Fruit fly (Drosophila melanogaster) whole organism, embryonic: ENCODE measurements around the gene CG17187.
A peak's percentile ranks its signal among the peaks of the same experiment; 100 is the strongest.

Experiments
- BEAF-32 ChIP-seq: fragments of 200-800 bp; sonication (Bioruptor generic); optimal IDR thresholded peaks from 3 replicates; lab custom pipeline; 2017; ENCODE audit warnings: missing biosample characterization, missing genetic modification characterization, mild to moderate bottlenecking, moderate library complexity, missing genetic modification reagents
- Bgb ChIP-seq: fragments of 200-800 bp; sonication (Bioruptor generic); IDR thresholded peaks from 2 replicates; pipeline ENCODE4 v1.3.6; 2022; ENCODE audit warnings: missing biosample characterization, missing genetic modification characterization; ENCODE audit not compliant: partially characterized antibody
- CG11398 ChIP-seq: fragments of 200-800 bp; sonication (Bioruptor generic); optimal IDR thresholded peaks from 2 replicates; lab custom pipeline; 2016; ENCODE audit warnings: missing biosample characterization, missing genetic modification characterization
- CG12236 ChIP-seq: fragments of 200-800 bp; sonication (Bioruptor generic); optimal IDR thresholded peaks from 2 replicates; lab custom pipeline; 2016; ENCODE audit warnings: missing biosample characterization, missing genetic modification characterization
- CG13123 ChIP-seq: fragments of 200-800 bp; sonication (Bioruptor generic); optimal IDR thresholded peaks from 2 replicates; lab custom pipeline; 2016; ENCODE audit warnings: missing biosample characterization, missing genetic modification characterization
- CG14710 ChIP-seq: fragments of 200-800 bp; sonication (Bioruptor generic); optimal IDR thresholded peaks from 3 replicates; lab custom pipeline; 2019; ENCODE audit warnings: missing biosample characterization, mild to moderate bottlenecking, missing genetic modification characterization, moderate library complexity
- CG15514 ChIP-seq: fragments of 200-800 bp; sonication (Bioruptor generic); optimal IDR thresholded peaks from 3 replicates; lab custom pipeline; 2017; ENCODE audit warnings: missing biosample characterization, missing genetic modification characterization, mild to moderate bottlenecking, moderate library complexity, missing genetic modification reagents
- CG16779 ChIP-seq: fragments of 200-800 bp; sonication (Bioruptor generic); IDR thresholded peaks from 2 replicates; pipeline ENCODE4 v1.3.6; 2022; ENCODE audit warnings: missing biosample characterization, missing genetic modification characterization
- CG1792 ChIP-seq: fragments of 200-800 bp; sonication (Bioruptor generic); optimal IDR thresholded peaks from 2 replicates; lab custom pipeline; 2016; ENCODE audit warnings: missing biosample characterization, missing genetic modification characterization
- CG2116 ChIP-seq: fragments of 200-800 bp; sonication (Bioruptor generic); optimal IDR thresholded peaks from 3 replicates; lab custom pipeline; 2018; ENCODE audit warnings: missing biosample characterization, mild to moderate bottlenecking, missing genetic modification characterization
- CG30403 ChIP-seq: fragments of 200-800 bp; sonication (Bioruptor generic); optimal IDR thresholded peaks from 3 replicates; lab custom pipeline; 2016; ENCODE audit warnings: missing biosample characterization, missing genetic modification characterization
- CG34224 ChIP-seq: fragments of 200-800 bp; sonication (Bioruptor generic); IDR thresholded peaks from 3 replicates; pipeline ENCODE4 v1.3.6; 2022; ENCODE audit warnings: missing biosample characterization, missing genetic modification characterization; ENCODE audit not compliant: partially characterized antibody
- CG42726 ChIP-seq: fragments of 200-800 bp; sonication (Bioruptor generic); IDR thresholded peaks from 2 replicates; pipeline ENCODE4 v1.3.6; 2022; ENCODE audit warnings: missing biosample characterization, missing genetic modification characterization; ENCODE audit not compliant: partially characterized antibody
- CG6791 ChIP-seq: fragments of 200-800 bp; sonication (Bioruptor generic); IDR thresholded peaks from 3 replicates; pipeline ENCODE4 v1.3.6; 2022; ENCODE audit warnings: missing biosample characterization, missing genetic modification characterization; ENCODE audit not compliant: partially characterized antibody
- CG6813 ChIP-seq: fragments of 200-800 bp; sonication (Bioruptor generic); optimal IDR thresholded peaks from 2 replicates; lab custom pipeline; 2017; ENCODE audit warnings: missing biosample characterization, missing genetic modification characterization, mild to moderate bottlenecking, moderate library complexity, missing genetic modification reagents
- CG8281 ChIP-seq: fragments of 200-800 bp; sonication (Bioruptor generic); optimal IDR thresholded peaks from 2 replicates; lab custom pipeline; 2018; ENCODE audit warnings: missing biosample characterization, mild to moderate bottlenecking, missing genetic modification characterization, moderate library complexity
- CTCF ChIP-seq: fragments of 200-800 bp; sonication (Bioruptor generic); optimal IDR thresholded peaks from 2 replicates; lab custom pipeline; 2017; ENCODE audit warnings: missing biosample characterization, mild to moderate bottlenecking, missing genetic modification characterization, moderate library complexity
- Camta ChIP-seq: fragments of 200-800 bp; sonication (Bioruptor generic); optimal IDR thresholded peaks from 2 replicates; lab custom pipeline; 2016; ENCODE audit warnings: missing biosample characterization, missing genetic modification characterization
- CoRest ChIP-seq: fragments of 200-800 bp; sonication (Bioruptor generic); optimal IDR thresholded peaks from 3 replicates; lab custom pipeline; 2018; ENCODE audit warnings: missing biosample characterization, mild to moderate bottlenecking, missing genetic modification characterization, moderate library complexity
- Deaf1 ChIP-seq: fragments of 200-800 bp; optimal IDR thresholded peaks from 3 replicates; lab custom pipeline; 2019; ENCODE audit warnings: missing biosample characterization, mild to moderate bottlenecking, missing genetic modification characterization, moderate library complexity
- Doc3 ChIP-seq: fragments of 200-800 bp; sonication (Bioruptor generic); IDR thresholded peaks from 3 replicates; pipeline ENCODE4 v1.3.6; 2022; ENCODE audit warnings: missing biosample characterization, missing genetic modification characterization; ENCODE audit not compliant: partially characterized antibody
- HLH54F ChIP-seq: fragments of 200-800 bp; sonication (Bioruptor generic); optimal IDR thresholded peaks from 3 replicates; lab custom pipeline; 2016; ENCODE audit warnings: missing biosample characterization, missing genetic modification characterization
- HmgD ChIP-seq: fragments of 200-800 bp; sonication (Bioruptor generic); optimal IDR thresholded peaks from 3 replicates; lab custom pipeline; 2016; ENCODE audit warnings: missing biosample characterization, missing genetic modification characterization
- Kr ChIP-seq: fragments of 200-800 bp; sonication (Bioruptor generic); optimal IDR thresholded peaks from 2 replicates; lab custom pipeline; 2017; ENCODE audit warnings: missing biosample characterization, mild to moderate bottlenecking, missing genetic modification characterization
- Nf-YB ChIP-seq: fragments of 200-800 bp; sonication (Bioruptor generic); optimal IDR thresholded peaks from 3 replicates; lab custom pipeline; 2019; ENCODE audit warnings: missing biosample characterization, mild to moderate bottlenecking, missing genetic modification characterization, moderate library complexity
- Nf-YC ChIP-seq: fragments of 200-800 bp; optimal IDR thresholded peaks from 3 replicates; lab custom pipeline; 2019; ENCODE audit warnings: missing biosample characterization, mild to moderate bottlenecking, missing genetic modification characterization, moderate library complexity
- Scr ChIP-seq: fragments of 200-800 bp; sonication (Bioruptor generic); IDR thresholded peaks from 2 replicates; pipeline ENCODE4 v1.3.6; 2022; ENCODE audit warnings: missing biosample characterization, missing genetic modification characterization; ENCODE audit not compliant: partially characterized antibody
- Ssrp ChIP-seq: fragments of 200-800 bp; sonication (Bioruptor generic); optimal IDR thresholded peaks from 2 replicates; lab custom pipeline; 2018; ENCODE audit warnings: missing biosample characterization, mild to moderate bottlenecking, missing genetic modification characterization, moderate library complexity
- Trl ChIP-seq, 3 experiments: fragments of >200 bp in 2 of 3; fragments of 200-800 bp in 1 of 3; sonication (Bioruptor generic) in 1 of 3; optimal IDR thresholded peaks; 2 replicates in 1 of 3; 3 replicates in 2 of 3; lab custom pipeline; 2016 to 2017; ENCODE audit warnings: missing biosample characterization in 1 of 3, missing genetic modification characterization in 1 of 3
- Vsx1 ChIP-seq: fragments of 200-800 bp; sonication (Bioruptor generic); optimal IDR thresholded peaks from 2 replicates; lab custom pipeline; 2017; ENCODE audit warnings: missing biosample characterization, mild to moderate bottlenecking, missing genetic modification characterization, missing genetic modification reagents
- ap ChIP-seq: fragments of 200-800 bp; sonication (Bioruptor generic); IDR thresholded peaks from 2 replicates; pipeline ENCODE4 v1.3.6; 2022; ENCODE audit warnings: missing biosample characterization, missing genetic modification characterization
- az2 ChIP-seq: fragments of 200-800 bp; sonication (Bioruptor generic); optimal IDR thresholded peaks from 3 replicates; lab custom pipeline; 2016; ENCODE audit warnings: missing biosample characterization, missing genetic modification characterization
- chinmo ChIP-seq: fragments of 200-800 bp; sonication (Bioruptor generic); IDR thresholded peaks from 4 replicates; pipeline ENCODE4 v1.3.6; 2022; ENCODE audit warnings: missing biosample characterization, missing genetic modification characterization; ENCODE audit not compliant: partially characterized antibody
- crol ChIP-seq: fragments of 200-800 bp; sonication (Bioruptor generic); IDR thresholded peaks from 2 replicates; pipeline ENCODE4 v1.3.6; 2022; ENCODE audit warnings: missing biosample characterization, missing genetic modification characterization
- crp ChIP-seq, 2 experiments: fragments of 200-800 bp; sonication (Bioruptor generic); optimal IDR thresholded peaks; 2 replicates in 1 of 2; 3 replicates in 1 of 2; lab custom pipeline; 2017; ENCODE audit warnings: missing biosample characterization in 2 of 2, missing genetic modification characterization in 2 of 2, mild to moderate bottlenecking in 1 of 2, moderate library complexity in 1 of 2
- eve ChIP-seq, 2 experiments: fragments of >200 bp; optimal IDR thresholded peaks; 2 replicates each; lab custom pipeline; 2017; ENCODE audit warnings: missing biosample characterization in 2 of 2, missing genetic modification characterization in 2 of 2
- exex ChIP-seq: fragments of 200-800 bp; sonication (Bioruptor generic); optimal IDR thresholded peaks from 4 replicates; lab custom pipeline; 2018; ENCODE audit warnings: missing biosample characterization, mild to moderate bottlenecking, missing genetic modification characterization, moderate library complexity
- ham ChIP-seq: fragments of 200-800 bp; sonication (Bioruptor generic); IDR thresholded peaks from 2 replicates; pipeline ENCODE4 v1.3.6; 2022; ENCODE audit warnings: missing biosample characterization, missing genetic modification characterization
- hb ChIP-seq: fragments of 200-800 bp; sonication (Bioruptor generic); IDR thresholded peaks from 3 replicates; pipeline ENCODE4 v1.3.6; 2022; ENCODE audit warnings: missing biosample characterization, missing genetic modification characterization; ENCODE audit not compliant: partially characterized antibody
- inv ChIP-seq: fragments of 200-800 bp; sonication (Bioruptor generic); IDR thresholded peaks from 2 replicates; pipeline ENCODE4 v1.3.6; 2022; ENCODE audit warnings: missing biosample characterization, missing genetic modification characterization; ENCODE audit not compliant: partially characterized antibody
- kah ChIP-seq: fragments of 200-800 bp; sonication (Bioruptor generic); optimal IDR thresholded peaks from 2 replicates; lab custom pipeline; 2018; ENCODE audit warnings: missing biosample characterization, mild to moderate bottlenecking, missing genetic modification characterization
- kni ChIP-seq: fragments of 200-800 bp; sonication (Bioruptor generic); optimal IDR thresholded peaks from 3 replicates; lab custom pipeline; 2017; ENCODE audit warnings: mild to moderate bottlenecking, missing biosample characterization, missing genetic modification reagents, missing genetic modification characterization
- lbe ChIP-seq: fragments of 200-800 bp; sonication (Bioruptor generic); optimal IDR thresholded peaks from 2 replicates; lab custom pipeline; 2016; ENCODE audit warnings: missing biosample characterization, mild to moderate bottlenecking, missing genetic modification characterization
- mam ChIP-seq: fragments of 200-800 bp; sonication (Bioruptor generic); optimal IDR thresholded peaks from 3 replicates; lab custom pipeline; 2016; ENCODE audit warnings: missing biosample characterization, missing genetic modification characterization
- ranshi ChIP-seq: fragments of 200-800 bp; sonication (Bioruptor generic); IDR thresholded peaks from 2 replicates; pipeline ENCODE4 v1.3.6; 2022; ENCODE audit warnings: missing biosample characterization, missing genetic modification characterization
- sisA ChIP-seq: fragments of 200-800 bp; sonication (Bioruptor generic); IDR thresholded peaks from 2 replicates; pipeline ENCODE4 v1.3.6; 2022; ENCODE audit warnings: missing biosample characterization, missing genetic modification characterization

Gene CG17187

dm6 chr3R:11245803-11246202 is 14.1 kb upstream of the CG17187 start:
- peak; percentile 63 for TF ChIP-seq exex (tag; lab: Kevin White, UChicago)
- no peak for TF ChIP-seq eve (GFP tag; optimal IDR thresholded peaks at IDR 0.05; lab: Kevin White, UChicago)

dm6 chr3R:11243951-11244660 is 12.4 kb upstream of the CG17187 start, which contains the start of the genes CG17734 and CG5214:
CG17734 (minus strand) TSS chr3R:11243999.
CG5214 (plus strand) TSS chr3R:11244302.
- TF ChIP-seq Scr (GFP tag; lab: Robert Waterston, UW) (peak; percentile 82), kni (GFP tag; lab: Kevin White, UChicago) (no peak), sisA (GFP tag; lab: Robert Waterston, UW) (no peak), CG8281 (tag; lab: Kevin White, UChicago) (no peak), CG11398 (GFP tag; lab: Kevin White, UChicago) (no peak), Doc3 (GFP tag; lab: Robert Waterston, UW) (peak; percentile 80), CG13123 (GFP tag; lab: Kevin White, UChicago) (peak; percentile 13), hb (GFP tag; lab: Robert Waterston, UW) (peak; percentile 30; the same call in 1 of the 3 replicates), Ssrp (no peak), Vsx1 (no peak), ham (no peak), Nf-YB (GFP tag; lab: Kevin White, UChicago) (no peak), CG12236 (GFP tag; lab: Kevin White, UChicago) (no peak), Kr (no peak), Trl (optimal IDR thresholded peaks at IDR 0.05; lab: Kevin White, UChicago) (no peak), Trl (GFP tag; optimal IDR thresholded peaks at IDR 0.05; lab: Kevin White, UChicago) (peak; percentile 34), CG16779 (GFP tag; lab: Robert Waterston, UW) (no peak), lbe (no peak), CG15514 (peak; percentile 69), CTCF (GFP tag; lab: Kevin White, UChicago) (peak; percentile 96), CG42726 (0 out of 2 replicates have a peak, but pooled peaks have one; percentile 13), HmgD (GFP tag; lab: Kevin White, UChicago) (peak; percentile 53), Deaf1 (tag; lab: Kevin White, UChicago) (peak; percentile 36), CG34224 (GFP tag; lab: Robert Waterston, UW) (peak; percentile 69), BEAF-32 (peak; percentile 88), crol (0 out of 2 replicates have a peak, but pooled peaks have one; percentile 46), mam (GFP tag; lab: Kevin White, UChicago) (peak; percentile 6), Bgb (GFP tag; lab: Robert Waterston, UW) (peak; percentile 60), crp (GFP tag; optimal IDR thresholded peaks at IDR 0.05; lab: Kevin White, UChicago) (peak in 1 of 2 experiments; percentile 72), inv (GFP tag; lab: Robert Waterston, UW) (peak; percentile 71), CG6813 (GFP tag; lab: Kevin White, UChicago) (no peak), CG6791 (no peak), CG30403 (peak; percentile 50), CG1792 (GFP tag; lab: Kevin White, UChicago) (peak; percentile 24), CG2116 (GFP tag; lab: Kevin White, UChicago) (peak; percentile 41), Nf-YC (peak; percentile 42), Camta (GFP tag; lab: Kevin White, UChicago) (peak; percentile 7), ap (no peak), kah (GFP tag; lab: Kevin White, UChicago) (no peak), ranshi (GFP tag; lab: Robert Waterston, UW) (0 out of 2 replicates have a peak, but pooled peaks have one; percentile 5), chinmo (GFP tag; lab: Robert Waterston, UW) (0 out of 4 replicates have a peak, but pooled peaks have one; percentile 27), CG14710 (no peak), az2 (GFP tag; lab: Kevin White, UChicago) (peak; percentile 7), CoRest (peak; percentile 55), HLH54F (GFP tag; lab: Kevin White, UChicago) (peak; percentile 51)
